Fruit fly (Drosophila melanogaster) Kc167 (cell line): ENCODE results near the gene Mbs.

Experiments
- h ChIP-seq: fragments of >200 bp; optimal IDR thresholded peaks from 3 replicates; lab custom pipeline; 2018; ENCODE audit warnings: missing external identifiers
- insv ChIP-seq: fragments of >200 bp; optimal IDR thresholded peaks from 3 replicates; lab custom pipeline; 2018; ENCODE audit warnings: missing external identifiers

DNA sequence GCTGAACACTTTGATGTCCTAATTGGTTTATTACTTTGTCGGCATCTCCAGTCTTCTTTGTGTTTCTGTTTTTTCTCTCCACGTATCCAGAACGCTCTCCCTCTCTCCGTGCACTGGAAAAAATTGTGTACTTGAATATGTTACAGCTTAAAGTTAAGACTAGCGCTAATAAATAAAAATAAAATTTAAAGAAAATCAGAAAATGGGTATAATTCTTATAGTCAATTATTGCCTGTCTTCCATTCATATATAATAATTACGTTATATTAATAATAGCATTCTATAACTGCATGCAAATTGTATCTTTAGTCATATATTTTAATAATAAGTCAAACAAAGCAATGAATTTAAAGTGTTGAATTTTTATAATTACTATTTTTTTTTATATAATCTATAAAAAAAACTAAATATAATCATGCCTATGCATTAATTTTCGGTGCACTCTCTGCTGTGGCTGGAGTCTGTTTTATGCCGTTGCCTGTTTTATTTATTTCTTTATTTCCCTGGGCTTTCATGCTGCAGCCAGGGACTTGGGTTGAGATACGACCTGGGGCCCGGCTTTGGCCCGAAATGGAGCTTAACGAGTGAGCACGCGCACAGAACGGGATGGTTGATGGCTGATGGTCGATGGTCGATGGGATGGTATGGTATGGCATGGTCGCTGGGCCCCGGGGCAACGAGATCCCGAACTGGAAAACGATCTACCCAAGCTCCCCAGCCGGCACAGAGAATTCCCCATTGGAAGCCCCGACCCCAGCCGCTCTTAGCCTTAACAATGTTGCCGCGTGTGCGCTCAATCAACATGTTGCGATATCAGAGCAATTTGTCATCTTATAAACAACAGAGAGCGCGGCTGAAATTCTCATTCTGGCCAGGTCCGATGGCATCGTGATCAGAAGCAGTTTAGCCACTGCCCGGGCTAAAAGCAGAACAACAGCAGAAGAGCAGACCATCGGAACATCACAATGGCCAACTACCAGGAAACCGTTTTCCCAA lies 35.7 kb upstream of the Mbs start:
- TF ChIP-seq insv (lab: Kevin White, UChicago): no peak
- no peak for TF ChIP-seq h (lab: Kevin White, UChicago)
